Worm (Caenorhabditis elegans): ENCODE measurements around the gene rps-1.
A peak's percentile ranks its signal among the peaks of the same experiment; 100 is the strongest.

DNA sequence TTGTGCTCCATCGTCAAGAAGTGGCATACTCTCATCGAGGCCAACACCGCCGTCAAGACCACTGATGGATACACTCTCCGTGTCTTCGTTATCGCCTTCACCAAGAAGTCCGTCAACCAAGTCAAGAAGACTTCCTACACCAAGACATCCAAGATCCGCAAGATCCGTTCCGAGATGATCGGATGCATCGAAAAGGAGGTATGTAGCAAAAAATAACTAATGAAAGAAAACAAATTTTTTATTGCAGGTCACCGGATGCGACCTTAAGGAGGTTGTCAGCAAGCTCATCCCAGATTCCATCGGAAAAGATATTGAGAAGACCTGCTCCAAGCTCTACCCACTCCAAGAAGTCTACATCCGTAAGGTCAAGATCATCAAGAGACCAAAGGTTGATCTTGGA lies 595 bp downstream of the rps-1 start:
- TF ChIP-seq egl-27 (tag; optimal IDR thresholded peaks at IDR 0.05) (no peak), php-3 (GFP tag; IDR thresholded peaks at IDR 0.05) (no peak), ceh-82 (tag; optimal IDR thresholded peaks at IDR 0.05) (no peak), snpc-4 (tag; optimal IDR thresholded peaks at IDR 0.05) (no peak), ztf-11 (tag; optimal IDR thresholded peaks at IDR 0.05) (no peak), gei-8 (GFP tag; optimal IDR thresholded peaks at IDR 0.05) (no peak), jun-1 (tag; optimal IDR thresholded peaks at IDR 0.05) (no peak), unc-62 (GFP tag; optimal IDR thresholded peaks at IDR 0.05 in 1 of 2) (peak in 1 of 2 experiments; percentile 95), unc-62 (tag; optimal IDR thresholded peaks at IDR 0.05) (no peak), saeg-2 (GFP tag; IDR thresholded peaks at IDR 0.05) (no peak), lin-29 (GFP tag; IDR thresholded peaks at IDR 0.05) (no peak), spr-3 (GFP tag; optimal IDR thresholded peaks at IDR 0.05) (no peak), lin-38 (GFP tag; IDR thresholded peaks at IDR 0.05) (no peak)

Data from whole organism, L4 larva.